Worm (Caenorhabditis elegans) whole organism, mixed stage, embryonic: ENCODE data around the gene nduf-9.

Source experiments
- blmp-1 ChIP-seq: fragments of 150-350 bp; optimal IDR thresholded peaks from 2 replicates; lab custom pipeline; 2014; ENCODE audit warnings: missing biosample characterization, missing genetic modification characterization
- ceh-83 ChIP-seq: fragments of 200-800 bp; sonication (Bioruptor generic); optimal IDR thresholded peaks from 2 replicates; lab custom pipeline; 2018; ENCODE audit warnings: mild to moderate bottlenecking, missing genetic modification characterization, missing compliant biosample characterization
- elt-1 ChIP-seq: sonication (generic microtip); optimal IDR thresholded peaks from 2 replicates; lab custom pipeline; 2017; ENCODE audit warnings: missing genetic modification characterization, mild to moderate bottlenecking, missing compliant biosample characterization, antibody characterized with exemption, moderate library complexity, borderline replicate concordance; ENCODE audit not compliant: insufficient read depth
- lin-32 ChIP-seq: fragments of 200-800 bp; sonication (Bioruptor generic); optimal IDR thresholded peaks from 2 replicates; lab custom pipeline; 2018; ENCODE audit warnings: mild to moderate bottlenecking, missing genetic modification characterization, missing compliant biosample characterization
- mep-1 ChIP-seq: fragments of 150-350 bp; optimal IDR thresholded peaks from 2 replicates; lab custom pipeline; 2017; ENCODE audit warnings: missing biosample characterization, missing genetic modification reagents, missing genetic modification characterization, inconsistent platforms
- nhr-237 ChIP-seq: fragments of 150-350 bp; optimal IDR thresholded peaks from 2 replicates; lab custom pipeline; 2014; ENCODE audit warnings: missing biosample characterization, missing genetic modification characterization
- pha-4 ChIP-seq: fragments of 150-350 bp; optimal IDR thresholded peaks from 2 replicates; lab custom pipeline; 2018; ENCODE audit warnings: missing biosample characterization, missing genetic modification reagents, missing genetic modification characterization
- unc-62 ChIP-seq: fragments of 150-350 bp; optimal IDR thresholded peaks from 2 replicates; lab custom pipeline; 2014; ENCODE audit warnings: missing biosample characterization, missing genetic modification reagents, missing genetic modification characterization
- ztf-11 ChIP-seq: fragments of 150-350 bp; optimal IDR thresholded peaks from 2 replicates; lab custom pipeline; 2014; ENCODE audit warnings: missing biosample characterization, missing genetic modification characterization

- TF ChIP-seq elt-1 (tag; lab: Kevin White, UChicago) (no peak), blmp-1 (tag; lab: Kevin White, UChicago) (no peak), nhr-237 (no peak), mep-1 (tag; lab: Kevin White, UChicago) (no peak), unc-62 (no peak), ztf-11 (no peak), pha-4 (tag; lab: Kevin White, UChicago) (no peak), lin-32 (no peak), ceh-83 (GFP tag; lab: Kevin White, UChicago) (no peak)
Observed at ce11 chrIII:3203589-3203988, 44.8 kb downstream of the nduf-9 start.
